Fruit fly (Drosophila melanogaster): ENCODE measurements around the gene CG13003.
A peak's percentile ranks its signal among the peaks of the same experiment; 100 is the strongest.

Gene CG13003

dm6 chrX:16834259-16834658 is 42.1 kb downstream of the CG13003 start (continued):
- peak; percentile 23 for TF ChIP-seq CG16863 (GFP tag; optimal IDR thresholded peaks at IDR 0.05)
- 0 out of 2 replicates have a peak, but pooled peaks have one; percentile 17 for TF ChIP-seq seq (GFP tag; IDR thresholded peaks at IDR 0.05)
- peak; percentile 26 for TF ChIP-seq bab2 (GFP tag; optimal IDR thresholded peaks at IDR 0.05)
- TF ChIP-seq kay (GFP tag; optimal IDR thresholded peaks at IDR 0.05) = peak; percentile 17
- no peak for TF ChIP-seq fru (optimal IDR thresholded peaks at IDR 0.05)
- TF ChIP-seq bigmax (GFP tag; optimal IDR thresholded peaks at IDR 0.05) = no peak

DNA sequence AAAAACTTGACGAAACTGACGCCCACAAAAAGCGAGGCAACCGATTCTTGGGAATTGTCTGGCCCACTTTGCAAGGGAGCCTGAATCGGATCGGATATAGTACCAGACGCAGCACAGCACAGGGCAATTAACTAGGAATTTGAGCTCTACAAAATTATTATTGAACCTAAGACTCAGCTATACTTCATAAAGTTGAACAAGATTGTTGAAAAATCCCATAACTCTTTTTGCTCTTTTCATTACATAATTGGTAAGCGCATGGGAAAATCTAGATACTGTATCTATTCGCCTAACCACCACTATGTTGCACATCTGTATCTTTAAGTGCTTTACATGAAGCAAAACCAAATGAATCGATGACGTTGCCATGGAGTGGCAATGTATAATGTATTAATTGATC is 43.2 kb downstream of the CG13003 start:
- TF ChIP-seq gsb-n (tag; optimal IDR thresholded peaks at IDR 0.05) (peak; percentile 80), br (optimal IDR thresholded peaks at IDR 0.05) (no peak), zen2 (GFP tag; IDR thresholded peaks at IDR 0.05; ENCODE audit: partially characterized antibody) (no peak), sima (GFP tag; optimal IDR thresholded peaks at IDR 0.05) (no peak), CG6689 (GFP tag; IDR thresholded peaks at IDR 0.05) (peak; percentile 79), p53 (GFP tag; optimal IDR thresholded peaks at IDR 0.05) (no peak), Gsc (GFP tag; IDR thresholded peaks at IDR 0.05) (peak; percentile 36; the same call in 1 of the 2 replicates), CG5953 (GFP tag; IDR thresholded peaks at IDR 0.05) (peak; percentile 77), CG31224 (GFP tag; IDR thresholded peaks at IDR 0.05) (no peak), Ravus (GFP tag; IDR thresholded peaks at IDR 0.05) (no peak), cwo (GFP tag; optimal IDR thresholded peaks at IDR 0.05) (peak; percentile 36), sc (optimal IDR thresholded peaks at IDR 0.05) (no peak), sc (GFP tag; optimal IDR thresholded peaks at IDR 0.05) (peak; percentile 68), CG3995 (GFP tag; optimal IDR thresholded peaks at IDR 0.05) (no peak), CG14050 (GFP tag; IDR thresholded peaks at IDR 0.05) (peak; percentile 66), wdn (GFP tag; IDR thresholded peaks at IDR 0.05) (peak; percentile 57; the same call in 1 of the 2 replicates), Dip3 (GFP tag; optimal IDR thresholded peaks at IDR 0.05) (no peak), Ptx1 (GFP tag; IDR thresholded peaks at IDR 0.05) (peak; percentile 83), luna (GFP tag; optimal IDR thresholded peaks at IDR 0.05) (no peak), fd96Cb (tag; optimal IDR thresholded peaks at IDR 0.05) (peak; percentile 79), ssp (GFP tag; IDR thresholded peaks at IDR 0.05) (no peak), hb (GFP tag; IDR thresholded peaks at IDR 0.05; ENCODE audit: partially characterized antibody) (no peak), ERR (GFP tag; optimal IDR thresholded peaks at IDR 0.05) (peak; percentile 52), ems (GFP tag; optimal IDR thresholded peaks at IDR 0.05) (peak; percentile 61), CG16863 (GFP tag; optimal IDR thresholded peaks at IDR 0.05) (peak; percentile 62), CG17612 (GFP tag; IDR thresholded peaks at IDR 0.05) (0 out of 2 replicates have a peak, but pooled peaks have one; percentile 35), CG17361 (GFP tag; IDR thresholded peaks at IDR 0.05) (peak; percentile 83), seq (GFP tag; IDR thresholded peaks at IDR 0.05) (no peak), CG13624 (GFP tag; optimal IDR thresholded peaks at IDR 0.05) (peak; percentile 15), croc (GFP tag; conservative IDR thresholded peaks at IDR 0.05) (peak; percentile 69; the same call in 2 of the 3 replicates), CG4282 (GFP tag; optimal IDR thresholded peaks at IDR 0.05) (no peak), CG16815 (GFP tag; optimal IDR thresholded peaks at IDR 0.05) (peak; percentile 24), dpn (GFP tag; optimal IDR thresholded peaks at IDR 0.05) (peak; percentile 65 to 78), CG1832 (GFP tag; optimal IDR thresholded peaks at IDR 0.05) (no peak), CG15601 (tag; optimal IDR thresholded peaks at IDR 0.05) (peak; percentile 83), Dll (GFP tag; IDR thresholded peaks at IDR 0.05; ENCODE audit: partially characterized antibody) (no peak), chinmo (GFP tag; IDR thresholded peaks at IDR 0.05; ENCODE audit: partially characterized antibody) (no peak), D19A (tag; optimal IDR thresholded peaks at IDR 0.05) (peak; percentile 70), ATbp (GFP tag; optimal IDR thresholded peaks at IDR 0.05) (peak; percentile 87), CG10274 (GFP tag; optimal IDR thresholded peaks at IDR 0.05) (peak; percentile 4), CG4424 (GFP tag; optimal IDR thresholded peaks at IDR 0.05) (peak; percentile 79), CG8944 (GFP tag; optimal IDR thresholded peaks at IDR 0.05) (peak; percentile 69), CG7357 (GFP tag; IDR thresholded peaks at IDR 0.05) (peak; percentile 67; the same call in 2 of the 3 replicates), ara (GFP tag; IDR thresholded peaks at IDR 0.05) (peak; percentile 70), Eip74EF (GFP tag; optimal IDR thresholded peaks at IDR 0.05) (peak in 1 of 2 experiments; percentile 82), pros (GFP tag; optimal IDR thresholded peaks at IDR 0.05) (no peak)
